Fruit fly (Drosophila melanogaster): ENCODE results near the gene CG14292.
A peak's percentile ranks its signal among the peaks of the same experiment; 100 is the strongest.

Gene CG14292

dm6 chr3R:18905921-18906878 is 745 bp upstream of the CG14292 start, which contains the start of gene EndoA:
Gene EndoA, plus strand, starts transcription at chr3R:18906609.
- peak; percentile 47 for TF ChIP-seq CG10631 (GFP tag; optimal IDR thresholded peaks at IDR 0.05)
- no peak for TF ChIP-seq Hr39 (GFP tag; optimal IDR thresholded peaks at IDR 0.05)
- peak; percentile 30 for TF ChIP-seq Eip93F (GFP tag; optimal IDR thresholded peaks at IDR 0.05)
- peak; percentile 25 for TF ChIP-seq CG32006 (GFP tag; optimal IDR thresholded peaks at IDR 0.05)
- TF ChIP-seq dsx (GFP tag; optimal IDR thresholded peaks at IDR 0.05; ENCODE audit: poor library complexity, severe bottlenecking), result peak; percentile 48
- TF ChIP-seq fd85E (GFP tag; optimal IDR thresholded peaks at IDR 0.05), result no peak
- peak; percentile 24 for TF ChIP-seq CG7368 (GFP tag; optimal IDR thresholded peaks at IDR 0.05)
- TF ChIP-seq CG6854 (GFP tag; optimal IDR thresholded peaks at IDR 0.05), result no peak
- no peak for TF ChIP-seq salr (GFP tag; optimal IDR thresholded peaks at IDR 0.05)
- TF ChIP-seq CG31627 (GFP tag; optimal IDR thresholded peaks at IDR 0.05), result peak; percentile 11
- no peak for TF ChIP-seq CG6276 (GFP tag; optimal IDR thresholded peaks at IDR 0.05)
- TF ChIP-seq CG15336 (GFP tag; IDR thresholded peaks at IDR 0.05), result peak; percentile 15; the same call in 1 of the 2 replicates
- TF ChIP-seq CG6808 (GFP tag; optimal IDR thresholded peaks at IDR 0.05), result no peak
- 0 out of 2 replicates have a peak, but pooled peaks have one; percentile 32 for TF ChIP-seq Gug (GFP tag; IDR thresholded peaks at IDR 0.05)
- peak; percentile 18 for TF ChIP-seq cyc (GFP tag; optimal IDR thresholded peaks at IDR 0.05)
- no peak for TF ChIP-seq net (GFP tag; optimal IDR thresholded peaks at IDR 0.05)
- no peak for TF ChIP-seq Hr38 (GFP tag; optimal IDR thresholded peaks at IDR 0.05)
- no peak for TF ChIP-seq pdm3 (GFP tag; optimal IDR thresholded peaks at IDR 0.05)
- TF ChIP-seq Eip78C (GFP tag), result peak; percentile 71
- TF ChIP-seq lz (GFP tag; optimal IDR thresholded peaks at IDR 0.05), result peak; percentile 32
- no peak for TF ChIP-seq CG8319 (GFP tag; optimal IDR thresholded peaks at IDR 0.05)
- TF ChIP-seq spab (GFP tag; optimal IDR thresholded peaks at IDR 0.05), result no peak
- peak; percentile 16 for TF ChIP-seq esn (GFP tag; optimal IDR thresholded peaks at IDR 0.05)
- TF ChIP-seq CG11762 (GFP tag; optimal IDR thresholded peaks at IDR 0.05; ENCODE audit: insufficient read depth), result peak; percentile 14
- peak; percentile 21 for TF ChIP-seq Ets96B (tag; optimal IDR thresholded peaks at IDR 0.05)
- no peak for TF ChIP-seq CG16779 (tag; optimal IDR thresholded peaks at IDR 0.05)
- TF ChIP-seq CG10669 (GFP tag; optimal IDR thresholded peaks at IDR 0.05), result peak; percentile 38
- TF ChIP-seq CG3032 (tag; optimal IDR thresholded peaks at IDR 0.05), result no peak
- TF ChIP-seq achi (GFP tag; optimal IDR thresholded peaks at IDR 0.05), result peak; percentile 29
- peak; percentile 5 for TF ChIP-seq Sox14 (GFP tag; optimal IDR thresholded peaks at IDR 0.05)
- TF ChIP-seq CG8119 (GFP tag; IDR thresholded peaks at IDR 0.05), result peak; percentile 43; the same call in 2 of the 3 replicates
- TF ChIP-seq acj6 (GFP tag; optimal IDR thresholded peaks at IDR 0.05), result peak; percentile 3
- peak; percentile 11 for TF ChIP-seq Smox (GFP tag; optimal IDR thresholded peaks at IDR 0.05)
- TF ChIP-seq Met (GFP tag; optimal IDR thresholded peaks at IDR 0.05), result no peak
- peak; percentile 38 for TF ChIP-seq Hr4 (GFP tag; optimal IDR thresholded peaks at IDR 0.05)
- TF ChIP-seq topi (GFP tag; optimal IDR thresholded peaks at IDR 0.05), result peak; percentile 13
- TF ChIP-seq Sox102F (GFP tag; optimal IDR thresholded peaks at IDR 0.05), result peak; percentile 22
- no peak for TF ChIP-seq CG6792 (GFP tag; optimal IDR thresholded peaks at IDR 0.05)
- TF ChIP-seq OdsH (GFP tag; optimal IDR thresholded peaks at IDR 0.05), result peak; percentile 17
- TF ChIP-seq fkh (GFP tag; optimal IDR thresholded peaks at IDR 0.05), result no peak
- TF ChIP-seq ss (GFP tag; optimal IDR thresholded peaks at IDR 0.05), result no peak
- TF ChIP-seq CG3919 (GFP tag; optimal IDR thresholded peaks at IDR 0.05), result peak; percentile 27
- peak; percentile 14; the same call in 1 of the 3 replicates for TF ChIP-seq CG6163 (GFP tag; IDR thresholded peaks at IDR 0.05)
- TF ChIP-seq CG1621 (tag; optimal IDR thresholded peaks at IDR 0.05), result no peak
- peak; percentile 54 for TF ChIP-seq eg (GFP tag; IDR thresholded peaks at IDR 0.05)
- peak; percentile 65 for TF ChIP-seq svp (GFP tag)
- no peak for TF ChIP-seq CG9139 (GFP tag; optimal IDR thresholded peaks at IDR 0.05)
- TF ChIP-seq Blimp-1 (GFP tag; optimal IDR thresholded peaks at IDR 0.05), result peak; percentile 58
- TF ChIP-seq CG4318 (GFP tag; optimal IDR thresholded peaks at IDR 0.05), result no peak

Data from whole organism, prepupa.